Fruit fly (Drosophila melanogaster) whole organism: ENCODE results near the gene Tim8.

ENCODE experiments used
- Dll ChIP-seq: fragments of >200 bp; optimal IDR thresholded peaks from 2 replicates; lab custom pipeline; 2017
- pan ChIP-seq: fragments of >200 bp; optimal IDR thresholded peaks from 2 replicates; lab custom pipeline; 2017
- psq ChIP-seq: fragments of >200 bp; optimal IDR thresholded peaks from 2 replicates; lab custom pipeline; 2017

dm6 chrX:11404247-11404646 is 36.0 kb downstream of the Tim8 start:
- TF ChIP-seq Dll (lab: Kevin White, UChicago) (no peak), pan (no peak), psq (lab: Kevin White, UChicago) (no peak)
